Worm (Caenorhabditis elegans) whole organism, midembryonic: ENCODE results near the gene ZC178.2.
"Not testable (repeated sequence)": the region's sequence is repeated elsewhere in the genome, so short reads cannot be mapped to it uniquely, and the experiment has no call there.

Experiments
- T22C8.4 ChIP-seq: fragments of 200-800 bp; sonication (Bioruptor generic); IDR thresholded peaks from 2 replicates; pipeline ENCODE4 v1.3.6; 2022; ENCODE audit warnings: missing genetic modification characterization, missing compliant biosample characterization
- cog-1 ChIP-seq: sonication (generic microtip); optimal IDR thresholded peaks from 2 replicates; lab custom pipeline; 2016; ENCODE audit warnings: missing genetic modification characterization, missing compliant biosample characterization
- flt-1 ChIP-seq: fragments of 200-800 bp; sonication (Bioruptor generic); IDR thresholded peaks from 2 replicates; pipeline ENCODE4 v1.3.6; 2022; ENCODE audit warnings: missing genetic modification characterization, missing compliant biosample characterization
- ref-1 ChIP-seq: fragments of 200-800 bp; sonication (Bioruptor generic); conservative IDR thresholded peaks from 2 replicates; pipeline ENCODE4 v1.3.6; 2022; ENCODE audit warnings: missing genetic modification reagents, missing genetic modification characterization, missing compliant biosample characterization
- tab-1 ChIP-seq: fragments of 200-800 bp; sonication (Bioruptor generic); IDR thresholded peaks from 2 replicates; pipeline ENCODE4 v1.3.6; 2022; ENCODE audit warnings: missing genetic modification characterization, missing compliant biosample characterization
- ztf-23 ChIP-seq: fragments of 200-800 bp; sonication (Bioruptor generic); IDR thresholded peaks from 2 replicates; pipeline ENCODE4 v1.3.6; 2022; ENCODE audit warnings: missing genetic modification reagents, missing genetic modification characterization, missing compliant biosample characterization

- not testable (repeated sequence) for TF ChIP-seq flt-1 (GFP tag; lab: Robert Waterston, UW); cog-1 (tag; lab: Kevin White, UChicago); T22C8.4 (GFP tag; lab: Robert Waterston, UW); tab-1; ref-1; ztf-23 (GFP tag; lab: Robert Waterston, UW)
Measured at ce11 chrV:8722160-8722559, 10.3 kb upstream of the ZC178.2 start, which contains the start of gene ZC196.8.
